Fruit fly (Drosophila melanogaster) whole organism, prepupa: ENCODE data around the gene CG44836.

ENCODE experiments used
- CG10631 ChIP-seq: fragments of 200-800 bp; sonication (Bioruptor generic); optimal IDR thresholded peaks from 2 replicates; lab custom pipeline; 2016; ENCODE audit warnings: missing biosample characterization, missing genetic modification characterization
- CG16779 ChIP-seq: fragments of 200-800 bp; sonication (Bioruptor generic); optimal IDR thresholded peaks from 3 replicates; lab custom pipeline; 2017; ENCODE audit warnings: missing biosample characterization, mild to moderate bottlenecking, missing genetic modification characterization
- CG31627 ChIP-seq: fragments of 200-800 bp; sonication (Bioruptor generic); optimal IDR thresholded peaks from 3 replicates; lab custom pipeline; 2016; ENCODE audit warnings: missing biosample characterization, missing genetic modification characterization
- CG6854 ChIP-seq: fragments of 200-800 bp; sonication (Bioruptor generic); optimal IDR thresholded peaks from 2 replicates; lab custom pipeline; 2017; ENCODE audit warnings: missing biosample characterization, mild to moderate bottlenecking, missing genetic modification characterization
- CG9139 ChIP-seq: fragments of 200-800 bp; sonication (Bioruptor generic); optimal IDR thresholded peaks from 3 replicates; lab custom pipeline; 2017; ENCODE audit warnings: missing biosample characterization, mild to moderate bottlenecking, missing genetic modification characterization
- fd59A ChIP-seq: fragments of 200-800 bp; sonication (Bioruptor generic); optimal IDR thresholded peaks from 2 replicates; lab custom pipeline; 2017; ENCODE audit warnings: missing biosample characterization, mild to moderate bottlenecking, missing genetic modification characterization, missing genetic modification reagents
- pdm3 ChIP-seq: fragments of 200-800 bp; sonication (Bioruptor generic); optimal IDR thresholded peaks from 3 replicates; lab custom pipeline; 2016; ENCODE audit warnings: missing biosample characterization, missing genetic modification characterization
- vri ChIP-seq: fragments of 200-800 bp; sonication (Bioruptor generic); optimal IDR thresholded peaks from 3 replicates; lab custom pipeline; 2016; ENCODE audit warnings: missing biosample characterization, mild to moderate bottlenecking, missing genetic modification characterization

dm6 chr3L:16412394-16412950 lies 12.4 kb upstream of the CG44836 start, which contains the start of gene Serinc:
- TF ChIP-seq pdm3 (GFP tag; lab: Kevin White, UChicago) (no peak), CG9139 (no peak), vri (GFP tag; lab: Kevin White, UChicago) (no peak), CG16779 (no peak), fd59A (no peak), CG6854 (GFP tag; lab: Kevin White, UChicago) (no peak), CG10631 (GFP tag; lab: Kevin White, UChicago) (no peak), CG31627 (GFP tag; lab: Kevin White, UChicago) (peak; percentile 46)
